Worm (Caenorhabditis elegans) whole organism, young adult: Measurements from ENCODE around the gene Y37D8A.26.

Experiments
- F22D6.2 ChIP-seq: sonication (generic microtip); optimal IDR thresholded peaks from 2 replicates; lab custom pipeline; 2016; ENCODE audit warnings: mild to moderate bottlenecking, missing genetic modification characterization, missing compliant biosample characterization
- ama-1 ChIP-seq, 3 experiments: fragments of 150-350 bp in 1 of 3; sonication (generic microtip) in 2 of 3; optimal IDR thresholded peaks; 2 replicates each; lab custom pipeline; 2014 to 2018; ENCODE audit warnings: missing biosample characterization in 2 of 3, missing genetic modification characterization in 2 of 3, missing genetic modification reagents in 2 of 3
- athp-1 ChIP-seq: sonication (generic microtip); optimal IDR thresholded peaks from 2 replicates; lab custom pipeline; 2017; ENCODE audit warnings: mild to moderate bottlenecking, missing genetic modification characterization, missing compliant biosample characterization
- ceh-58 ChIP-seq: fragments of 200-800 bp; sonication (Bioruptor generic); IDR thresholded peaks from 2 replicates; pipeline ENCODE4 v1.3.6; 2022; ENCODE audit warnings: missing genetic modification characterization, missing compliant biosample characterization
- ets-4 ChIP-seq: fragments of 200-800 bp; sonication (Bioruptor generic); optimal IDR thresholded peaks from 2 replicates; lab custom pipeline; 2018; ENCODE audit warnings: mild to moderate bottlenecking, missing genetic modification characterization, missing compliant biosample characterization
- lin-26 ChIP-seq: fragments of 200-800 bp; sonication (Bioruptor generic); IDR thresholded peaks from 2 replicates; pipeline ENCODE4 v1.3.6; 2022; ENCODE audit warnings: missing genetic modification reagents, missing genetic modification characterization, missing compliant biosample characterization
- madf-3 ChIP-seq: fragments of 200-800 bp; sonication (Bioruptor generic); IDR thresholded peaks from 2 replicates; pipeline ENCODE4 v1.3.6; 2022; ENCODE audit warnings: missing genetic modification reagents, missing genetic modification characterization, missing compliant biosample characterization

- TF ChIP-seq ceh-58, result no peak
- no peak for TF ChIP-seq athp-1 (tag; lab: Kevin White, UChicago)
- TF ChIP-seq F22D6.2 (tag; lab: Kevin White, UChicago), result no peak
- no peak for TF ChIP-seq ets-4 (GFP tag; lab: Kevin White, UChicago)
- TF ChIP-seq lin-26 (GFP tag; lab: Robert Waterston, UW), result no peak
- no peak for TF ChIP-seq madf-3 (GFP tag; lab: Robert Waterston, UW)
- no peak for TF ChIP-seq ama-1 (optimal IDR thresholded peaks at IDR 0.05; lab: Kevin White, UChicago)
- no peak for TF ChIP-seq ama-1 (GFP tag; optimal IDR thresholded peaks at IDR 0.05; lab: Kevin White, UChicago)
Measured at ce11 chrIII:12864648-12865047, 8.1 kb upstream of the Y37D8A.26 start, which contains the start of gene Y37D8A.8.
